Fruit fly (Drosophila melanogaster) whole organism, prepupa: Measurements from ENCODE around the gene CG33003.

ENCODE experiments used
- CG6792 ChIP-seq: fragments of 200-800 bp; sonication (Bioruptor generic); optimal IDR thresholded peaks from 3 replicates; lab custom pipeline; 2016; ENCODE audit warnings: missing biosample characterization, missing genetic modification characterization
- Ets96B ChIP-seq: fragments of 200-800 bp; optimal IDR thresholded peaks from 2 replicates; lab custom pipeline; 2019; ENCODE audit warnings: missing biosample characterization, mild to moderate bottlenecking, missing genetic modification characterization, moderate library complexity

DNA sequence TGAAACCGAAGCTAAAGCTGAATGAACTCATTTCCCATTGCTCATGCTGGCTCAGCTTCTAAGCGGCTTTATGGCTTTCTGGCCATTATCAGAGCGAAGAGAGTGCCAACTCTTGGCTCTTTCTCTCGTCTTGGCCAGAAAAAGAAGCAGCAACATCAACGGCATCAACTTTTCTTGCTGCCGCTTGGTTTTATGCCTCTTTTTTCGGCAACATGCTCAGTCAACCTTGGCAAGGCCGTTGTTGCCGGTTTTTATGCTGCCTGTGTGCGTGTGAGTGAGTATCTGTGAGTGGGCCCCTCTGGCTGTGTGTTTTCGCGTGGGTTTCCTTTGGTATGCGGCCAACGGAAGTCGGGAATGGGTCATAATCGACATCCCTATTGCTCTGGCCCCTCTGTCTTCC lies 30.2 kb upstream of the CG33003 start:
- TF ChIP-seq Ets96B (tag; lab: Kevin White, UChicago): no peak
- no peak for TF ChIP-seq CG6792 (GFP tag; lab: Kevin White, UChicago)
